Worm (Caenorhabditis elegans) whole organism, L4 larva: Measurements from ENCODE around the gene clec-181.

Experiments
- ceh-20 ChIP-seq: fragments of 200-800 bp; sonication (Bioruptor generic); IDR thresholded peaks from 2 replicates; pipeline ENCODE4 v1.3.6; 2022; ENCODE audit warnings: missing genetic modification reagents, missing genetic modification characterization, missing compliant biosample characterization
- ctbp-1 ChIP-seq: fragments of 200-800 bp; sonication (Bioruptor generic); IDR thresholded peaks from 2 replicates; pipeline ENCODE4 v1.3.6; 2022; ENCODE audit warnings: missing genetic modification reagents, missing genetic modification characterization, missing compliant biosample characterization
- dve-1 ChIP-seq: sonication (generic microtip); optimal IDR thresholded peaks from 2 replicates; lab custom pipeline; 2017; ENCODE audit warnings: antibody characterized with exemption, mild to moderate bottlenecking, missing genetic modification characterization, missing compliant biosample characterization; ENCODE audit not compliant: insufficient read depth
- nhr-11 ChIP-seq: fragments of 150-350 bp; optimal IDR thresholded peaks from 2 replicates; lab custom pipeline; 2014; ENCODE audit warnings: missing biosample characterization, missing genetic modification characterization
- nhr-28 ChIP-seq: fragments of 150-350 bp; optimal IDR thresholded peaks from 2 replicates; lab custom pipeline; 2014; ENCODE audit warnings: missing biosample characterization, missing genetic modification characterization
- nhr-76 ChIP-seq: fragments of 150-350 bp; optimal IDR thresholded peaks from 2 replicates; lab custom pipeline; 2014; ENCODE audit warnings: missing biosample characterization, missing genetic modification characterization
- unc-62 ChIP-seq, 3 experiments: fragments of 150-350 bp in 1 of 3; sonication (generic microtip); optimal IDR thresholded peaks in 2 of 3; peaks in 1 of 3; 1 replicate in 1 of 3; 2 replicates in 2 of 3; lab custom pipeline; 2014 to 2017; ENCODE audit warnings: missing biosample characterization in 3 of 3, missing genetic modification characterization in 3 of 3, missing genetic modification reagents in 3 of 3, missing genotype in 1 of 3
- vab-7 ChIP-seq: fragments of 200-800 bp; sonication (Bioruptor generic); IDR thresholded peaks from 2 replicates; pipeline ENCODE4 v1.3.6; 2022; ENCODE audit warnings: missing genetic modification reagents, missing genetic modification characterization, missing compliant biosample characterization

- peak in 1 of 2 experiments; percentile 10 for TF ChIP-seq unc-62 (GFP tag; optimal IDR thresholded peaks at IDR 0.05 in 1 of 2; lab: Kevin White, UChicago)
- TF ChIP-seq unc-62 (tag; optimal IDR thresholded peaks at IDR 0.05; lab: Kevin White, UChicago), result no peak
- TF ChIP-seq vab-7 (GFP tag; lab: Robert Waterston, UW), result no peak
- TF ChIP-seq dve-1 (tag; lab: Kevin White, UChicago), result peak; percentile 87
- no peak for TF ChIP-seq ceh-20 (GFP tag; lab: Robert Waterston, UW)
- TF ChIP-seq nhr-11 (tag; lab: Kevin White, UChicago), result peak; percentile 7
- no peak for TF ChIP-seq nhr-76 (tag; lab: Kevin White, UChicago)
- TF ChIP-seq nhr-28 (tag; lab: Kevin White, UChicago), result peak; percentile 84
- TF ChIP-seq ctbp-1 (GFP tag; lab: Robert Waterston, UW), result 0 out of 2 replicates have a peak, but pooled peaks have one; percentile 42
These were observed 24.4 kb downstream of the clec-181 start, which contains the start of gene lin-49 for ce11 chrIV:8620102-8620733.
